Fruit fly (Drosophila melanogaster) whole organism, embryonic: ENCODE results near the gene nonC.

Experiments
- Abd-B ChIP-seq: fragments of 200-800 bp; sonication (Bioruptor generic); optimal IDR thresholded peaks from 2 replicates; lab custom pipeline; 2018; ENCODE audit warnings: missing biosample characterization, mild to moderate bottlenecking, missing genetic modification characterization, moderate library complexity
- Bteb2 ChIP-seq: fragments of 200-800 bp; sonication (Bioruptor generic); optimal IDR thresholded peaks from 2 replicates; lab custom pipeline; 2016; ENCODE audit warnings: missing biosample characterization, missing genetic modification characterization
- CG10543 ChIP-seq: fragments of 200-800 bp; sonication (Bioruptor generic); optimal IDR thresholded peaks from 3 replicates; lab custom pipeline; 2017; ENCODE audit warnings: missing biosample characterization, mild to moderate bottlenecking, missing genetic modification characterization, moderate library complexity
- CG12155 ChIP-seq: fragments of 200-800 bp; sonication (Bioruptor generic); optimal IDR thresholded peaks from 3 replicates; lab custom pipeline; 2016; ENCODE audit warnings: missing biosample characterization, missing genetic modification characterization
- CG14014 ChIP-seq: fragments of 200-800 bp; sonication (Bioruptor generic); IDR thresholded peaks from 2 replicates; pipeline ENCODE4 v1.3.6; 2022; ENCODE audit warnings: missing biosample characterization, missing genetic modification characterization
- CG15269 ChIP-seq: fragments of 200-800 bp; sonication (Bioruptor generic); optimal IDR thresholded peaks from 2 replicates; lab custom pipeline; 2018; ENCODE audit warnings: missing biosample characterization, mild to moderate bottlenecking, missing genetic modification characterization, moderate library complexity
- CG15479 ChIP-seq: fragments of 200-800 bp; sonication (Bioruptor generic); optimal IDR thresholded peaks from 3 replicates; lab custom pipeline; 2019; ENCODE audit warnings: missing biosample characterization, mild to moderate bottlenecking, missing genetic modification characterization, moderate library complexity
- CG16863 ChIP-seq: fragments of 200-800 bp; sonication (Bioruptor generic); optimal IDR thresholded peaks from 3 replicates; lab custom pipeline; 2016; ENCODE audit warnings: missing biosample characterization, missing genetic modification characterization
- CG17568 ChIP-seq: fragments of 200-800 bp; sonication (Bioruptor generic); optimal IDR thresholded peaks from 2 replicates; lab custom pipeline; 2018; ENCODE audit warnings: missing biosample characterization, mild to moderate bottlenecking, missing genetic modification characterization, moderate library complexity
- CG17802 ChIP-seq: fragments of 200-800 bp; sonication (Bioruptor generic); optimal IDR thresholded peaks from 2 replicates; lab custom pipeline; 2018; ENCODE audit warnings: missing biosample characterization, mild to moderate bottlenecking, missing genetic modification characterization, moderate library complexity
- CG18011 ChIP-seq: fragments of 200-800 bp; sonication (Bioruptor generic); optimal IDR thresholded peaks from 2 replicates; lab custom pipeline; 2017; ENCODE audit warnings: missing biosample characterization, missing genetic modification characterization, mild to moderate bottlenecking, moderate library complexity, missing genotype
- CG18764 ChIP-seq: fragments of 200-800 bp; sonication (Bioruptor generic); optimal IDR thresholded peaks from 3 replicates; lab custom pipeline; 2016; ENCODE audit warnings: missing biosample characterization, missing genetic modification characterization
- CG3838 ChIP-seq: fragments of 200-800 bp; sonication (Bioruptor generic); optimal IDR thresholded peaks from 3 replicates; lab custom pipeline; 2016; ENCODE audit warnings: missing biosample characterization, missing genetic modification characterization
- CG7839 ChIP-seq: fragments of 200-800 bp; sonication (Bioruptor generic); optimal IDR thresholded peaks from 3 replicates; lab custom pipeline; 2018; ENCODE audit warnings: missing biosample characterization, mild to moderate bottlenecking, missing genetic modification characterization, moderate library complexity
- CG8089 ChIP-seq: fragments of 200-800 bp; sonication (Bioruptor generic); optimal IDR thresholded peaks from 3 replicates; lab custom pipeline; 2016; ENCODE audit warnings: missing biosample characterization, missing genetic modification characterization
- CG8281 ChIP-seq: fragments of 200-800 bp; sonication (Bioruptor generic); optimal IDR thresholded peaks from 2 replicates; lab custom pipeline; 2018; ENCODE audit warnings: missing biosample characterization, mild to moderate bottlenecking, missing genetic modification characterization, moderate library complexity
- CHES-1-like ChIP-seq: fragments of 200-800 bp; sonication (Bioruptor generic); optimal IDR thresholded peaks from 2 replicates; lab custom pipeline; 2016; ENCODE audit warnings: missing biosample characterization, missing genetic modification characterization
- Dbx ChIP-seq: fragments of 200-800 bp; sonication (Bioruptor generic); IDR thresholded peaks from 3 replicates; pipeline ENCODE4 v1.3.6; 2022; ENCODE audit warnings: missing biosample characterization, missing genetic modification characterization
- Eip74EF ChIP-seq, 2 experiments: fragments of 200-800 bp in 1 of 2; fragments of >200 bp in 1 of 2; sonication (Bioruptor generic) in 1 of 2; optimal IDR thresholded peaks; 2 replicates each; lab custom pipeline; 2017 to 2019; ENCODE audit warnings: missing biosample characterization in 2 of 2, missing genetic modification characterization in 2 of 2, mild to moderate bottlenecking in 1 of 2, moderate library complexity in 1 of 2
- Fer2 ChIP-seq: fragments of 200-800 bp; sonication (Bioruptor generic); optimal IDR thresholded peaks from 2 replicates; lab custom pipeline; 2018; ENCODE audit warnings: missing biosample characterization, mild to moderate bottlenecking, missing genetic modification characterization, moderate library complexity
- HHEX ChIP-seq: fragments of 200-800 bp; sonication (Bioruptor generic); optimal IDR thresholded peaks from 3 replicates; lab custom pipeline; 2017; ENCODE audit warnings: missing biosample characterization, mild to moderate bottlenecking, missing genetic modification characterization, missing genetic modification reagents
- Hr51 ChIP-seq, 2 experiments: fragments of 200-800 bp; sonication (Bioruptor generic); optimal IDR thresholded peaks; 2 replicates in 1 of 2; 3 replicates in 1 of 2; lab custom pipeline; 2016 to 2018; ENCODE audit warnings: missing biosample characterization in 2 of 2, missing genetic modification characterization in 2 of 2, mild to moderate bottlenecking in 1 of 2, moderate library complexity in 1 of 2
- Jarid2 ChIP-seq: fragments of 200-800 bp; sonication (Bioruptor generic); optimal IDR thresholded peaks from 3 replicates; lab custom pipeline; 2017; ENCODE audit warnings: mild to moderate bottlenecking, missing biosample characterization, missing genetic modification reagents, missing genetic modification characterization
- MESR4 ChIP-seq: fragments of 200-800 bp; sonication (Bioruptor generic); optimal IDR thresholded peaks from 2 replicates; lab custom pipeline; 2018; ENCODE audit warnings: missing biosample characterization, mild to moderate bottlenecking, missing genetic modification characterization, moderate library complexity
- Meics ChIP-seq: fragments of 200-800 bp; sonication (Bioruptor generic); optimal IDR thresholded peaks from 2 replicates; lab custom pipeline; 2017; ENCODE audit warnings: missing biosample characterization, mild to moderate bottlenecking, missing genetic modification characterization
- NC2α ChIP-seq: fragments of 200-800 bp; sonication (Bioruptor generic); optimal IDR thresholded peaks from 2 replicates; lab custom pipeline; 2016; ENCODE audit warnings: missing biosample characterization, missing genetic modification characterization
- Oaz ChIP-seq: fragments of 200-800 bp; sonication (Bioruptor generic); IDR thresholded peaks from 2 replicates; pipeline ENCODE4 v1.3.6; 2022; ENCODE audit warnings: missing biosample characterization, missing genetic modification characterization
- Oli ChIP-seq: fragments of 200-800 bp; sonication (Bioruptor generic); optimal IDR thresholded peaks from 2 replicates; lab custom pipeline; 2018; ENCODE audit warnings: missing biosample characterization, mild to moderate bottlenecking, missing genetic modification characterization, moderate library complexity
- Ssrp ChIP-seq: fragments of 200-800 bp; sonication (Bioruptor generic); optimal IDR thresholded peaks from 2 replicates; lab custom pipeline; 2018; ENCODE audit warnings: missing biosample characterization, mild to moderate bottlenecking, missing genetic modification characterization, moderate library complexity
- ash1 ChIP-seq: fragments of 200-800 bp; sonication (Bioruptor generic); optimal IDR thresholded peaks from 2 replicates; lab custom pipeline; 2018; ENCODE audit warnings: missing biosample characterization, mild to moderate bottlenecking, missing genetic modification characterization
- bab2 ChIP-seq: fragments of 200-800 bp; sonication (Bioruptor generic); optimal IDR thresholded peaks from 2 replicates; lab custom pipeline; 2016; ENCODE audit warnings: missing biosample characterization, missing genetic modification characterization
- caup ChIP-seq: fragments of 200-800 bp; sonication (Bioruptor generic); optimal IDR thresholded peaks from 3 replicates; lab custom pipeline; 2017; ENCODE audit warnings: missing biosample characterization, mild to moderate bottlenecking, missing genetic modification characterization, moderate library complexity; ENCODE audit not compliant: severe bottlenecking
- crc ChIP-seq: fragments of 200-800 bp; sonication (Bioruptor generic); optimal IDR thresholded peaks from 2 replicates; lab custom pipeline; 2016; ENCODE audit warnings: missing biosample characterization, missing genetic modification characterization
- cwo ChIP-seq: fragments of 200-800 bp; sonication (Bioruptor generic); optimal IDR thresholded peaks from 3 replicates; lab custom pipeline; 2017; ENCODE audit warnings: missing biosample characterization, missing genetic modification characterization, mild to moderate bottlenecking, moderate library complexity, missing genetic modification reagents
- dan ChIP-seq: fragments of 200-800 bp; sonication (Bioruptor generic); IDR thresholded peaks from 2 replicates; pipeline ENCODE4 v1.3.6; 2022; ENCODE audit warnings: missing biosample characterization, missing genetic modification characterization
- dati ChIP-seq: fragments of 200-800 bp; sonication (Bioruptor generic); IDR thresholded peaks from 2 replicates; pipeline ENCODE4 v1.3.6; 2022; ENCODE audit warnings: missing biosample characterization, missing genetic modification characterization
- dimm ChIP-seq: fragments of 200-800 bp; sonication (Bioruptor generic); IDR thresholded peaks from 2 replicates; pipeline ENCODE4 v1.3.6; 2022; ENCODE audit warnings: missing biosample characterization, missing genetic modification characterization
- dm ChIP-seq: fragments of 200-800 bp; sonication (Bioruptor generic); optimal IDR thresholded peaks from 3 replicates; lab custom pipeline; 2016; ENCODE audit warnings: missing biosample characterization, missing genetic modification characterization
- en ChIP-seq: fragments of 200-800 bp; sonication (Bioruptor generic); optimal IDR thresholded peaks from 2 replicates; lab custom pipeline; 2016; ENCODE audit warnings: missing biosample characterization, missing genetic modification characterization
- esg ChIP-seq: fragments of 200-800 bp; sonication (Bioruptor generic); conservative IDR thresholded peaks from 2 replicates; pipeline ENCODE4 v1.3.6; 2022; ENCODE audit warnings: missing biosample characterization, missing genetic modification characterization
- hbn ChIP-seq: fragments of 200-800 bp; sonication (Bioruptor generic); IDR thresholded peaks from 2 replicates; pipeline ENCODE4 v1.3.6; 2022; ENCODE audit warnings: missing biosample characterization, missing genetic modification characterization; ENCODE audit not compliant: partially characterized antibody
- hth ChIP-seq: fragments of >200 bp; optimal IDR thresholded peaks from 2 replicates; lab custom pipeline; 2017; ENCODE audit warnings: inconsistent platforms
- jumu ChIP-seq: fragments of 200-800 bp; sonication (Bioruptor generic); optimal IDR thresholded peaks from 3 replicates; lab custom pipeline; 2016; ENCODE audit warnings: missing biosample characterization, missing genetic modification characterization
- mirr ChIP-seq: fragments of 200-800 bp; sonication (Bioruptor generic); optimal IDR thresholded peaks from 3 replicates; lab custom pipeline; 2018; ENCODE audit warnings: missing biosample characterization, mild to moderate bottlenecking, missing genetic modification characterization
- repo ChIP-seq: fragments of 200-800 bp; sonication (Bioruptor generic); optimal IDR thresholded peaks from 2 replicates; lab custom pipeline; 2016; ENCODE audit warnings: missing biosample characterization, missing genetic modification characterization
- ro ChIP-seq: fragments of 200-800 bp; sonication (Bioruptor generic); IDR thresholded peaks from 2 replicates; pipeline ENCODE4 v1.3.6; 2022; ENCODE audit warnings: missing biosample characterization, missing genetic modification characterization
- sd ChIP-seq: fragments of 200-800 bp; sonication (Bioruptor generic); optimal IDR thresholded peaks from 3 replicates; lab custom pipeline; 2018; ENCODE audit warnings: missing biosample characterization, mild to moderate bottlenecking, missing genetic modification characterization, moderate library complexity
- sisA ChIP-seq: fragments of 200-800 bp; sonication (Bioruptor generic); IDR thresholded peaks from 2 replicates; pipeline ENCODE4 v1.3.6; 2022; ENCODE audit warnings: missing biosample characterization, missing genetic modification characterization
- tgo ChIP-seq: fragments of 200-800 bp; sonication (Bioruptor generic); IDR thresholded peaks from 3 replicates; pipeline ENCODE4 v1.3.6; 2022; ENCODE audit warnings: missing biosample characterization, missing genetic modification characterization
- usp ChIP-seq: fragments of >200 bp; optimal IDR thresholded peaks from 2 replicates; lab custom pipeline; 2017; ENCODE audit warnings: missing biosample characterization, missing genetic modification characterization

Gene nonC

dm6 chrX:6795987-6796691 lies 28.2 kb upstream of the nonC start (continued):
- no peak for TF ChIP-seq jumu (GFP tag; lab: Kevin White, UChicago)
- TF ChIP-seq hbn: no peak
- no peak for TF ChIP-seq repo (GFP tag; lab: Kevin White, UChicago)
- peak; percentile 1 for TF ChIP-seq caup (GFP tag; lab: Kevin White, UChicago)
- TF ChIP-seq Fer2 (tag; lab: Kevin White, UChicago): no peak
- TF ChIP-seq Ssrp: peak; percentile 4
- no peak for TF ChIP-seq dan (GFP tag; lab: Robert Waterston, UW)
- no peak for TF ChIP-seq dm
- no peak for TF ChIP-seq esg (GFP tag; lab: Robert Waterston, UW)
- TF ChIP-seq crc: peak; percentile 10
- TF ChIP-seq tgo (GFP tag; lab: Robert Waterston, UW): no peak
- TF ChIP-seq Dbx (GFP tag; lab: Robert Waterston, UW): no peak
- peak; percentile 55 for TF ChIP-seq Abd-B (GFP tag; lab: Kevin White, UChicago)
- 0 out of 2 replicates have a peak, but pooled peaks have one; percentile 37 for TF ChIP-seq CG14014 (GFP tag; lab: Robert Waterston, UW)
- TF ChIP-seq bab2 (GFP tag; lab: Kevin White, UChicago): no peak
- no peak for TF ChIP-seq dati (GFP tag; lab: Robert Waterston, UW)
- no peak for TF ChIP-seq sd (tag; lab: Kevin White, UChicago)
- TF ChIP-seq dimm (GFP tag; lab: Robert Waterston, UW): no peak
- TF ChIP-seq CG10543 (GFP tag; lab: Kevin White, UChicago): no peak
- peak; percentile 19 for TF ChIP-seq Oli (tag; lab: Kevin White, UChicago)
- TF ChIP-seq Hr51 (GFP tag; optimal IDR thresholded peaks at IDR 0.05; lab: Kevin White, UChicago): peak in 1 of 2 experiments; percentile 39
- no peak for TF ChIP-seq CG8281
- peak in 1 of 2 experiments; percentile 39 for TF ChIP-seq Eip74EF (GFP tag; optimal IDR thresholded peaks at IDR 0.05; lab: Kevin White, UChicago)
- no peak for TF ChIP-seq CG18011 (GFP tag; lab: Kevin White, UChicago)
- TF ChIP-seq hth (lab: Kevin White, UChicago): no peak
- TF ChIP-seq cwo (GFP tag; lab: Kevin White, UChicago): peak; percentile 21
- TF ChIP-seq CG17802 (tag; lab: Kevin White, UChicago): no peak
- no peak for TF ChIP-seq ro
- TF ChIP-seq CG17568 (GFP tag; lab: Kevin White, UChicago): no peak
- TF ChIP-seq CG15269: peak; percentile 18
- TF ChIP-seq CG8089 (GFP tag; lab: Kevin White, UChicago): no peak
- no peak for TF ChIP-seq CG15479
- no peak for TF ChIP-seq Oaz
- no peak for TF ChIP-seq MESR4
- no peak for TF ChIP-seq CG12155 (GFP tag; lab: Kevin White, UChicago)
- TF ChIP-seq Bteb2 (GFP tag; lab: Kevin White, UChicago): no peak
- no peak for TF ChIP-seq HHEX
- TF ChIP-seq sisA: no peak
- no peak for TF ChIP-seq CG3838
- TF ChIP-seq ash1 (GFP tag; lab: Kevin White, UChicago): no peak
- no peak for TF ChIP-seq CG16863
- TF ChIP-seq usp (GFP tag; lab: Kevin White, UChicago): no peak
- no peak for TF ChIP-seq NC2α (GFP tag; lab: Kevin White, UChicago)
- peak; percentile 9 for TF ChIP-seq CG7839 (tag; lab: Kevin White, UChicago)
- TF ChIP-seq CHES-1-like (GFP tag; lab: Kevin White, UChicago): no peak
- no peak for TF ChIP-seq CG18764
- TF ChIP-seq mirr (GFP tag; lab: Kevin White, UChicago): no peak
- no peak for TF ChIP-seq Jarid2 (GFP tag; lab: Kevin White, UChicago)
- no peak for TF ChIP-seq en
- peak; percentile 8 for TF ChIP-seq Meics
